Fruit fly (Drosophila melanogaster) S2 (cell line): Measurements from ENCODE around the gene CG13248.

Experiments
- CG8478 ChIP-seq: fragments of >200 bp; optimal IDR thresholded peaks from 2 replicates; lab custom pipeline; 2018
- CTCF ChIP-seq, 2 experiments: fragments of >200 bp; optimal IDR thresholded peaks; 2 replicates each; lab custom pipeline; 2018

DNA sequence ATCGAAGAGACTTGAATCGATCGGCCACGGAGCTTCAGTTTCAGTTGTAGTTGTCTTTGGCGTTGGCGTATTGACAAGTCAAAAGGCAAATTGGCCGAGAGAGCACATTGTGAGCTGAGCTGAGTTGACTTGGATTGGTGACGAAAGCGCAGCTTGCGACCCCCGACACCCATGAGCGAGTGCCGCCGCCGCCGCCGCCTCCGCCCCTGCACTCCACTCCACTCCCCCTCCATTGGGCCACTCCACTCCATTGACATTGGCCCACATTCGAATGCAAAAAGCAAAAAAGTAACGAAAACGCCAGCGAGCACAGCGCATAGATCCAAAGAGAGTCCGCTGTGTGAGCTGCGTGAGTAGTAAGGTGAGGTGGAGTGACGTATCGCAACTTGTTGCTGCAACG is 12.6 kb downstream of the CG13248 start:
- no peak for TF ChIP-seq CTCF (optimal IDR thresholded peaks at IDR 0.05; lab: Kevin White, UChicago)
- no peak for TF ChIP-seq CG8478 (lab: Kevin White, UChicago)
